Worm (Caenorhabditis elegans): ENCODE data around the gene srh-295.

Gene srh-295

DNA sequence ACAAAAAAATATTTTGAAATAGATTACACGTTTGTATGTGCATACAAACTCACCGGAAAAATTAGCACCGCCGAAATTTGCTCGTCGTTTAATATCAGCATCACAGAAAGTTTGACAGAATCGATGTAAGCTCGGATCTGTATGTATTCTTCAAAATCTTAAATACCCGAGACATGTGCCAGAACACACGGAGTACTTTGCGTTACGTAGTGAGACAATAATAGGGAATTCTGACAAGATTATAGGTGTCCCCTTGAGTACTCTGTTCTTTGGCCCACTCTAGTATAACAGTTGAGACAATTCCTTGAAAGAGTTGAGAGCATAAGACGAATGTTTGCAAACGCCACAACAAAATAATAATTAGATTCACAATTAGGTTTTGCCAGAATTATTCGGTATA is 26.8 kb upstream of the srh-295 start, which contains the start of gene srx-48:
TSS of gene srx-48 (minus strand) at position 101 of the 400 bp plus-strand sequence.
- no peak for TF ChIP-seq blmp-1 (tag; optimal IDR thresholded peaks at IDR 0.05)
- no peak for TF ChIP-seq ztf-11 (tag; optimal IDR thresholded peaks at IDR 0.05)
- TF ChIP-seq unc-62 (GFP tag; optimal IDR thresholded peaks at IDR 0.05) = no peak
- TF ChIP-seq lin-13 (tag; optimal IDR thresholded peaks at IDR 0.05) = no peak
- TF ChIP-seq tbx-8 (GFP tag; optimal IDR thresholded peaks at IDR 0.05) = no peak
- TF ChIP-seq flh-1 (GFP tag; optimal IDR thresholded peaks at IDR 0.05) = no peak
- TF ChIP-seq snpc-4 (tag; optimal IDR thresholded peaks at IDR 0.05) = no peak
- no peak for TF ChIP-seq ceh-39 (tag; optimal IDR thresholded peaks at IDR 0.05)
- TF ChIP-seq sptf-1 (tag; optimal IDR thresholded peaks at IDR 0.05) = no peak
- no peak for TF ChIP-seq elt-3 (tag; optimal IDR thresholded peaks at IDR 0.05)
- TF ChIP-seq bed-3 (GFP tag; optimal IDR thresholded peaks at IDR 0.05) = no peak

DNA sequence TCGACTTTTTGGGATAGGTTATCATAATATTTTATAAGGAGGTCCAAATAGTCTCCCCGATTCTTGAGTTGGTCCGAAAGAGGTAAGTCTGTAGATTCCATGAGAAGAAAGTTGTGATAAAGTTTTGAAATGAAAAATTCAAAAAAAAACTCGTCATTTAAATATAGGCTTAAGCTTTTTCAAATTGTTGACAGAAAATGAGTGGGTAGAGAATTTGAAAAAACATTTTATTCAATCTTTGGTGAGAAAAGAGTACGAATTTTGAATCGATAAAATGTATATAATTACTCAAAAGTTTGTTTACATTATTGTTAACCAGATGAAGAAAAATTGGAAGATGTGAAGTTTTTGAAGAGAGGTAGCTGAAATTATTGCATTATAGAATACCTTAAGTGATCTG is 24.9 kb upstream of the srh-295 start, which contains the start of gene T26H8.5:
TSS of gene T26H8.5 (minus strand) at position 101 of the 400 bp plus-strand sequence.
- TF ChIP-seq snpc-4 (tag; optimal IDR thresholded peaks at IDR 0.05) (no peak), nhr-28 (tag; optimal IDR thresholded peaks at IDR 0.05) (no peak), lin-13 (tag; optimal IDR thresholded peaks at IDR 0.05) (no peak), nhr-76 (tag; optimal IDR thresholded peaks at IDR 0.05) (no peak), pha-4 (tag; optimal IDR thresholded peaks at IDR 0.05) (no peak), elt-3 (tag; optimal IDR thresholded peaks at IDR 0.05) (no peak)

DNA sequence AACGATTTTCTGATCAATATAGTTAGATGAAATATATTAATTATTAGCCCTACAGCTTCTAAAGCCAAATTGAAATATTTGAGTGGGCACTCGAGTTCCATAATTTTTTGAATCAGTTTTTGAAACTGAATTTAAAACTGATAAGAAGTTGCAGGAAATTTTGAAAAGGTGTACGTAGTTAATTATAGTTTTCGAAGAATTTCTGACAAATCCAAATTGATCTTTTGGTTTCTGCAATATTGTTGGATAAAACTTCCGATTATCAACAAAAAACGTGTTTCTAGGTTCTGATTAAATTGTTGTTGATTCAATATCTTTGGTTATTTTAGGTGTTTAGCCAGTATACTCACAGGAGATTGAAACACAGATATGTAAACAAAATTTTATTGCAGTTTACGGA is 23.7 kb upstream of the srh-295 start, which contains the start of gene T26H8.4:
TSS of gene T26H8.4 (minus strand) at position 101 of the 400 bp plus-strand sequence.
- no peak for TF ChIP-seq nhr-12 (tag; optimal IDR thresholded peaks at IDR 0.05)
- TF ChIP-seq nhr-76 (tag; optimal IDR thresholded peaks at IDR 0.05) = no peak
- no peak for TF ChIP-seq nhr-28 (tag; optimal IDR thresholded peaks at IDR 0.05)
- no peak for TF ChIP-seq unc-39 (tag; optimal IDR thresholded peaks at IDR 0.05)
- TF ChIP-seq hlh-1 (tag; optimal IDR thresholded peaks at IDR 0.05) = no peak
- no peak for TF ChIP-seq ceh-83 (GFP tag; optimal IDR thresholded peaks at IDR 0.05)
- no peak for TF ChIP-seq cnd-1 (tag; optimal IDR thresholded peaks at IDR 0.05)
- TF ChIP-seq unc-62 (GFP tag; optimal IDR thresholded peaks at IDR 0.05) = no peak
- no peak for TF ChIP-seq elt-1 (tag; optimal IDR thresholded peaks at IDR 0.05; ENCODE audit: borderline replicate concordance, insufficient read depth)
- no peak for TF ChIP-seq ceh-43 (GFP tag; optimal IDR thresholded peaks at IDR 0.05)
- no peak for TF ChIP-seq mls-2 (tag; optimal IDR thresholded peaks at IDR 0.05)
- no peak for TF ChIP-seq mep-1 (tag; optimal IDR thresholded peaks at IDR 0.05)
- no peak for TF ChIP-seq ces-1 (GFP tag; optimal IDR thresholded peaks at IDR 0.05)
- no peak for TF ChIP-seq sptf-1 (tag; optimal IDR thresholded peaks at IDR 0.05)
- no peak for TF ChIP-seq sem-2 (GFP tag; optimal IDR thresholded peaks at IDR 0.05)
- TF ChIP-seq tbx-8 (GFP tag; optimal IDR thresholded peaks at IDR 0.05) = no peak
- no peak for TF ChIP-seq pha-4 (tag; optimal IDR thresholded peaks at IDR 0.05)
- TF ChIP-seq M03D4.4 (tag; optimal IDR thresholded peaks at IDR 0.05) = no peak

DNA sequence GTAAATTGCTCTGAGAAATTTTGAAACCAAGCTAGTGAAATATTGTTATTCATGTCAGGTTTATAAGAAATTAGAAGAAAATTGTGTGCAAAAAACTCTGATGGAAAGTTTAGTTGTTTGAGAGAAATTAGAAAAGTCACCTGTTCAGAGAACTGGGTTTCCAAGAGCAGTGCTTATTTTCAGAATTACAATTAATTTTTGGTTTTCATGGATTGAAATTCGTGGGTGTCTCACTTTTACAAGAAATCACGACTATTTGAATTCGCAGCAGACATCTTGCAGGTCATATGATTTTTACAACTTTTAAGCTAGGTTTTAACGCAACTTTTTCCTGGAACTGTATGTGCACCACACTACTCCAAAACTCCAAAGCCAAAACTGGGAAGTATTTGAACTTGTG is 21.4 kb upstream of the srh-295 start, which contains the start of gene srz-10:
TSS of gene srz-10 (minus strand) at position 88 of the 400 bp plus-strand sequence.
- TF ChIP-seq ztf-11 (tag; optimal IDR thresholded peaks at IDR 0.05) = no peak

DNA sequence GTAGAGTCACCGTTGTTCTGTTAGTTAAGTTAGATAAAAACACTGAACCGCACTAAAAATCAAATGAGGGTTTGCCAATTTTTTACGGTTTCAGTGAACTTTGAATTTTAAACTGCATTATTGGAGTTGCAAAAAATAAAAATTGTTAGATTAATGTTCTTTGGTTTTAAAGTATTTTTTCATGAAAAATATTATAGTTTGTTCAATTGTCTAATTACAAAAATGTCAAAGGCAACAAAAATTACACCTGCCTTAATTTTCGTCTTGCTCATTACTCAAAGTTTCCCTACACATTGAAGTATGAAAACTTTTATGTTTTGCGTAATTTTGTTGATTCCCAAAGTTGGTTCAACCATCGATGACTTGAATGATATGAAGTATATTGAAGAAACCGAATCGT is 19.6 kb upstream of the srh-295 start, which contains the start of gene irld-62:
TSS of gene irld-62 (plus strand) at position 301 of the 400 bp plus-strand sequence.
- TF ChIP-seq nhr-28 (tag; optimal IDR thresholded peaks at IDR 0.05) = no peak
- no peak for TF ChIP-seq sem-2 (GFP tag; optimal IDR thresholded peaks at IDR 0.05)
- no peak for TF ChIP-seq pha-4 (tag; optimal IDR thresholded peaks at IDR 0.05)
- TF ChIP-seq nhr-12 (tag; optimal IDR thresholded peaks at IDR 0.05) = no peak
- no peak for TF ChIP-seq mls-2 (tag; optimal IDR thresholded peaks at IDR 0.05)
- TF ChIP-seq snpc-4 (tag; optimal IDR thresholded peaks at IDR 0.05) = no peak
- no peak for TF ChIP-seq flh-1 (GFP tag; optimal IDR thresholded peaks at IDR 0.05)
- no peak for TF ChIP-seq unc-39 (tag; optimal IDR thresholded peaks at IDR 0.05)
- TF ChIP-seq elt-3 (tag; optimal IDR thresholded peaks at IDR 0.05) = no peak
- TF ChIP-seq unc-120 (tag; optimal IDR thresholded peaks at IDR 0.05; ENCODE audit: poor library complexity, severe bottlenecking) = no peak
- no peak for TF ChIP-seq lin-13 (tag; optimal IDR thresholded peaks at IDR 0.05)
- no peak for TF ChIP-seq nhr-2 (tag; optimal IDR thresholded peaks at IDR 0.05)
- TF ChIP-seq cnd-1 (tag; optimal IDR thresholded peaks at IDR 0.05) = no peak
- no peak for TF ChIP-seq ces-1 (GFP tag; optimal IDR thresholded peaks at IDR 0.05)
- TF ChIP-seq bed-3 (GFP tag; optimal IDR thresholded peaks at IDR 0.05) = no peak
- TF ChIP-seq sptf-1 (tag; optimal IDR thresholded peaks at IDR 0.05) = no peak
- TF ChIP-seq nhr-76 (tag; optimal IDR thresholded peaks at IDR 0.05) = no peak

DNA sequence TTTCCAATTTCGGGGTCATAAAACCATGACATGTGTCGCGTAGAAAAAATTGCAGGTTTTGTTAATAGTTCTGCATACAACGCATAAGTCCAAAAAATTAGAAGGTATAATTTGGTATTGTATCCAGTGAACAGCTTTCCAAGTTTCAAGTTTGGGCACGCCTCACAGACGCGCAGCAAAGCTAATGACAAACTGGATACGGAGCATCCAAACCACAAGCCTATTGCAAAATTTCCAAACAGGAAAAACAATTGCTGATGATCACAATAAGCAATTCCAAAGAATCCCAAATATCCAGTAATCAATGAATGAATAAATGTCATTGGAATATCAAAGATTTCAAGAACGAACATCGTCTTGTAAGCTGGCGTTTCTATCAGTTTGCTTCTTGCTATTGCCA is 16.9 kb upstream of the srh-295 start:
- TF ChIP-seq blmp-1 (tag; optimal IDR thresholded peaks at IDR 0.05) = no peak
- TF ChIP-seq nhr-2 (tag; optimal IDR thresholded peaks at IDR 0.05) = no peak
- no peak for TF ChIP-seq snpc-4 (tag; optimal IDR thresholded peaks at IDR 0.05)
- TF ChIP-seq drap-1 (GFP tag; optimal IDR thresholded peaks at IDR 0.05) = no peak
- no peak for TF ChIP-seq unc-39 (tag; optimal IDR thresholded peaks at IDR 0.05)
- TF ChIP-seq bed-3 (GFP tag; optimal IDR thresholded peaks at IDR 0.05) = no peak
- no peak for TF ChIP-seq nhr-237 (tag; optimal IDR thresholded peaks at IDR 0.05)
- no peak for TF ChIP-seq unc-120 (tag; optimal IDR thresholded peaks at IDR 0.05; ENCODE audit: poor library complexity, severe bottlenecking)
- no peak for TF ChIP-seq ceh-43 (GFP tag; optimal IDR thresholded peaks at IDR 0.05)
- TF ChIP-seq elt-1 (tag; optimal IDR thresholded peaks at IDR 0.05; ENCODE audit: borderline replicate concordance, insufficient read depth) = no peak
- TF ChIP-seq nhr-28 (tag; optimal IDR thresholded peaks at IDR 0.05) = no peak

Measured in whole organism, mixed stage, embryonic.